Worm (Caenorhabditis elegans) whole organism, mixed stage, embryonic: Measurements from ENCODE around the gene snn-1.

ENCODE experiments used
- ceh-39 ChIP-seq: fragments of 150-350 bp; optimal IDR thresholded peaks from 2 replicates; lab custom pipeline; 2014; ENCODE audit warnings: missing biosample characterization, missing genetic modification characterization
- elt-1 ChIP-seq: sonication (generic microtip); optimal IDR thresholded peaks from 2 replicates; lab custom pipeline; 2017; ENCODE audit warnings: missing genetic modification characterization, mild to moderate bottlenecking, missing compliant biosample characterization, antibody characterized with exemption, moderate library complexity, borderline replicate concordance; ENCODE audit not compliant: insufficient read depth
- lin-13 ChIP-seq: fragments of 150-350 bp; optimal IDR thresholded peaks from 2 replicates; lab custom pipeline; 2014; ENCODE audit warnings: missing biosample characterization, missing genetic modification characterization
- nhr-28 ChIP-seq: fragments of 150-350 bp; optimal IDR thresholded peaks from 2 replicates; lab custom pipeline; 2014; ENCODE audit warnings: missing biosample characterization, missing genetic modification characterization

- TF ChIP-seq lin-13 (tag; lab: Kevin White, UChicago) (no peak), elt-1 (tag; lab: Kevin White, UChicago) (no peak), ceh-39 (tag; lab: Kevin White, UChicago) (no peak), nhr-28 (tag; lab: Kevin White, UChicago) (no peak)
Observed at ce11 chrIV:1843611-1844010, 28.7 kb upstream of the snn-1 start.
